Worm (Caenorhabditis elegans) whole organism, midembryonic: Measurements from ENCODE around the gene F20E11.18.
"Not testable (repeated sequence)": the region's sequence is repeated elsewhere in the genome, so short reads cannot be mapped to it uniquely, and the experiment has no call there.

ENCODE experiments used
- flt-1 ChIP-seq: fragments of 200-800 bp; sonication (Bioruptor generic); IDR thresholded peaks from 2 replicates; pipeline ENCODE4 v1.3.6; 2022; ENCODE audit warnings: missing genetic modification characterization, missing compliant biosample characterization
- klf-2 ChIP-seq: fragments of 200-800 bp; sonication (Bioruptor generic); conservative IDR thresholded peaks from 2 replicates; pipeline ENCODE4 v1.3.6; 2022; ENCODE audit warnings: missing genetic modification reagents, missing genetic modification characterization, missing compliant biosample characterization
- med-1 ChIP-seq: sonication (generic microtip); optimal IDR thresholded peaks from 2 replicates; lab custom pipeline; 2017; ENCODE audit warnings: missing genetic modification characterization, mild to moderate bottlenecking, missing compliant biosample characterization, antibody characterized with exemption, missing genetic modification reagents; ENCODE audit not compliant: insufficient read depth
- ref-1 ChIP-seq: fragments of 200-800 bp; sonication (Bioruptor generic); conservative IDR thresholded peaks from 2 replicates; pipeline ENCODE4 v1.3.6; 2022; ENCODE audit warnings: missing genetic modification reagents, missing genetic modification characterization, missing compliant biosample characterization
- tab-1 ChIP-seq: fragments of 200-800 bp; sonication (Bioruptor generic); IDR thresholded peaks from 2 replicates; pipeline ENCODE4 v1.3.6; 2022; ENCODE audit warnings: missing genetic modification characterization, missing compliant biosample characterization
- ztf-23 ChIP-seq: fragments of 200-800 bp; sonication (Bioruptor generic); IDR thresholded peaks from 2 replicates; pipeline ENCODE4 v1.3.6; 2022; ENCODE audit warnings: missing genetic modification reagents, missing genetic modification characterization, missing compliant biosample characterization
- ztf-29 ChIP-seq: fragments of 200-800 bp; sonication (Bioruptor generic); IDR thresholded peaks from 2 replicates; pipeline ENCODE4 v1.3.6; 2022; ENCODE audit warnings: missing genetic modification reagents, missing genetic modification characterization, missing compliant biosample characterization

DNA sequence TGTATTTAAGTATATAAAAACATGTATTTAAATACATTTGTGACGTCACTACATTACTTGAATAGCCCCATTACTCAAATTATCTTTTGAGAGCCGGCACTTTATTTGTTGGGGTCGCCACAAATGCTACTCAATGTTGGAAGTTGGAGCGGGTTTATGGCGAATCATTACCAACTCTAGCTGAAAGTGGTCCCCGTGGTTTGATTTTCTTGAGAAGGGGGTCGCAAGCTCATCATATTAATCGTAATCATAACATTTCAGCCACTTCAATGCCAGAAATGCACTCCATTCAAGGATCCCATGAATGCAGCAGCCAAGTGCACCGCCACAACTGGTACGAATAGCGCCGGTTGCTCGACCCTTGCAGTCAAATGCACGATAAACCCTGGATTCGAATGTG is 27.9 kb upstream of the F20E11.18 start, which contains the start of gene F20E11.7:
- not testable (repeated sequence) for TF ChIP-seq med-1 (GFP tag; lab: Kevin White, UChicago); klf-2 (GFP tag; lab: Robert Waterston, UW); ztf-29; flt-1 (GFP tag; lab: Robert Waterston, UW); ztf-23 (GFP tag; lab: Robert Waterston, UW); ref-1 (GFP tag; lab: Robert Waterston, UW); tab-1 (GFP tag; lab: Robert Waterston, UW)
